Worm (Caenorhabditis elegans): Measurements from ENCODE around the gene vps-22.

ce11 chrIII:4924134-4924533 is 38.2 kb downstream of the vps-22 start:
- no peak for TF ChIP-seq pes-1 (GFP tag; IDR thresholded peaks at IDR 0.05)
- TF ChIP-seq ama-1 (optimal IDR thresholded peaks at IDR 0.05), result no peak
- TF ChIP-seq flt-1 (GFP tag; IDR thresholded peaks at IDR 0.05), result no peak
- no peak for TF ChIP-seq tra-4 (tag; optimal IDR thresholded peaks at IDR 0.05)
- TF ChIP-seq sea-1 (GFP tag; conservative IDR thresholded peaks at IDR 0.05), result no peak
- TF ChIP-seq ceh-13 (GFP tag; optimal IDR thresholded peaks at IDR 0.05), result no peak
- TF ChIP-seq tbx-11 (GFP tag; IDR thresholded peaks at IDR 0.05), result no peak
- TF ChIP-seq hmbx-1 (tag; optimal IDR thresholded peaks at IDR 0.05), result no peak
- TF ChIP-seq hnd-1 (tag; optimal IDR thresholded peaks at IDR 0.05), result no peak
